ENCODE assay signal across 3 worm cellular contexts in the genomic region with DNA sequence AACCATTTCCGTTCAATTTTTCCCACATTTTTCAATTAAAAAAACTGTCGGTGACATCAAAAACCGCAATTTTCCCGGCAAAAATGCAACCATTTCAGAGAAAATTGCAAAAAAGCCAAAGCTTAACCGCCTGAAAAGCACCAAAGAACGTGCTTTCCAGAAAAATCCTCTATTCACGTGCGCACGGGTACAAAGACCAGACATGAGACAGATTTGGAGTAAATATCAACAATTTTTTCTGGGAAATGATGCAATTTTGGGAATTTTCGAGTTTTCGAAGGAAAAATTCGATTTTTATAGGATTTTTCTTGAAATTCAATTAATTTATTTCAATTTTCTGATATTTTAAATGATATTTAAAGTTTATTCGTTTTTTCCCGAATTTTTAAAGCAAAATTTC.
TF ChIP-seq lines count a peak whose summit lies in the region.

No protein-coding gene starts in this region.

TF ChIP-seq in whole organism, L1 larva, 84 proteins besides CTCF, POLR2A, EP300 and RAD21 (continues in another document):
- TF ChIP-seq ces-1 (GFP tag; optimal IDR thresholded peaks at IDR 0.05; lab: Kevin White, UChicago): no peak
- no peak for TF ChIP-seq hlh-4 (tag; optimal IDR thresholded peaks at IDR 0.05; lab: Kevin White, UChicago)
- no peak for TF ChIP-seq snpc-4 (tag; optimal IDR thresholded peaks at IDR 0.05; lab: Kevin White, UChicago)
- no peak for TF ChIP-seq elt-2 (tag; optimal IDR thresholded peaks at IDR 0.05; lab: Kevin White, UChicago)
- no peak for TF ChIP-seq mep-1 (tag; optimal IDR thresholded peaks at IDR 0.05; lab: Kevin White, UChicago)
- no peak for TF ChIP-seq zip-4 (GFP tag; optimal IDR thresholded peaks at IDR 0.05; lab: Kevin White, UChicago)
- no peak for TF ChIP-seq ceh-90 (tag; optimal IDR thresholded peaks at IDR 0.05; lab: Kevin White, UChicago)
- no peak for TF ChIP-seq unc-62 (GFP tag; optimal IDR thresholded peaks at IDR 0.05; lab: Kevin White, UChicago)
- TF ChIP-seq ceh-8 (GFP tag; optimal IDR thresholded peaks at IDR 0.05; lab: Kevin White, UChicago): no peak
- no peak for TF ChIP-seq egl-13 (tag; optimal IDR thresholded peaks at IDR 0.05; lab: Kevin White, UChicago)
- TF ChIP-seq irx-1 (tag; optimal IDR thresholded peaks at IDR 0.05; lab: Kevin White, UChicago): no peak
- TF ChIP-seq fkh-8 (tag; optimal IDR thresholded peaks at IDR 0.05; lab: Kevin White, UChicago): peak; percentile 90
- TF ChIP-seq mef-2 (tag; optimal IDR thresholded peaks at IDR 0.05; lab: Kevin White, UChicago): no peak
- no peak for TF ChIP-seq C04F5.9 (tag; optimal IDR thresholded peaks at IDR 0.05; lab: Kevin White, UChicago)
- TF ChIP-seq tbx-2 (tag; optimal IDR thresholded peaks at IDR 0.05; lab: Kevin White, UChicago): no peak
- TF ChIP-seq pax-3 (tag; optimal IDR thresholded peaks at IDR 0.05; lab: Kevin White, UChicago): no peak
- TF ChIP-seq skn-1 (tag; optimal IDR thresholded peaks at IDR 0.05; lab: Kevin White, UChicago): no peak
- TF ChIP-seq unc-98 (GFP tag; IDR thresholded peaks at IDR 0.05; lab: Robert Waterston, UW): no peak
- TF ChIP-seq nhr-11 (tag; optimal IDR thresholded peaks at IDR 0.05; lab: Kevin White, UChicago): no peak
- TF ChIP-seq isw-1 (GFP tag; IDR thresholded peaks at IDR 0.05; lab: Robert Waterston, UW): no peak
- no peak for TF ChIP-seq lin-13 (GFP tag; optimal IDR thresholded peaks at IDR 0.05; lab: Kevin White, UChicago)
- TF ChIP-seq fkh-10 (GFP tag; optimal IDR thresholded peaks at IDR 0.05; lab: Kevin White, UChicago): no peak
- peak; percentile 5 for TF ChIP-seq dsc-1 (tag; optimal IDR thresholded peaks at IDR 0.05; lab: Kevin White, UChicago)
- TF ChIP-seq nhr-19 (GFP tag; conservative IDR thresholded peaks at IDR 0.05; lab: Robert Waterston, UW): no peak
- TF ChIP-seq blmp-1 (tag; optimal IDR thresholded peaks at IDR 0.05; lab: Kevin White, UChicago): no peak
- no peak for TF ChIP-seq efl-3 (GFP tag; optimal IDR thresholded peaks at IDR 0.05; lab: Kevin White, UChicago)
- TF ChIP-seq efl-1 (optimal IDR thresholded peaks at IDR 0.05; lab: Kevin White, UChicago): no peak
- TF ChIP-seq efl-1 (GFP tag; optimal IDR thresholded peaks at IDR 0.05 in 1 of 2; lab: Kevin White, UChicago): no peak
- peak; percentile 23 for TF ChIP-seq nhr-71 (tag; optimal IDR thresholded peaks at IDR 0.05; lab: Kevin White, UChicago)
- TF ChIP-seq ztf-11 (tag; optimal IDR thresholded peaks at IDR 0.05; lab: Kevin White, UChicago): no peak
- no peak for TF ChIP-seq ceh-88 (GFP tag; IDR thresholded peaks at IDR 0.05; lab: Robert Waterston, UW)

TF ChIP-seq in whole organism, L2 larva, 48 proteins besides CTCF, POLR2A, EP300 and RAD21:
- TF ChIP-seq mab-5 (tag; optimal IDR thresholded peaks at IDR 0.05; lab: Kevin White, UChicago) (no peak), lin-13 (GFP tag; optimal IDR thresholded peaks at IDR 0.05; lab: Kevin White, UChicago) (no peak), aly-2 (tag; optimal IDR thresholded peaks at IDR 0.05; lab: Kevin White, UChicago) (no peak), nhr-129 (tag; optimal IDR thresholded peaks at IDR 0.05; lab: Kevin White, UChicago) (peak; percentile 86), C34F6.9 (tag; optimal IDR thresholded peaks at IDR 0.05; lab: Kevin White, UChicago) (peak; percentile 41), ama-1 (optimal IDR thresholded peaks at IDR 0.05; lab: Kevin White, UChicago) (no peak), unc-62 (GFP tag; optimal IDR thresholded peaks at IDR 0.05; lab: Kevin White, UChicago) (no peak), nhr-11 (tag; optimal IDR thresholded peaks at IDR 0.05; lab: Kevin White, UChicago) (no peak), R02D3.7 (tag; optimal IDR thresholded peaks at IDR 0.05; lab: Kevin White, UChicago) (no peak), lin-11 (tag; optimal IDR thresholded peaks at IDR 0.05; lab: Kevin White, UChicago) (no peak)
TF ChIP-seq in whole organism, L2 larva: peak in this region for 2.

TF ChIP-seq in whole organism, L4 larva, 104 proteins besides CTCF, POLR2A, EP300 and RAD21:
- TF ChIP-seq unc-39 (tag; optimal IDR thresholded peaks at IDR 0.05; lab: Kevin White, UChicago) (no peak), nhr-41 (GFP tag; IDR thresholded peaks at IDR 0.05; lab: Robert Waterston, UW) (no peak), hlh-30 (tag; optimal IDR thresholded peaks at IDR 0.05; lab: Kevin White, UChicago; ENCODE audit: insufficient read depth) (peak; percentile 60), daf-16 (GFP tag; optimal IDR thresholded peaks at IDR 0.05; lab: Kevin White, UChicago) (no peak), daf-16 (tag; optimal IDR thresholded peaks at IDR 0.05; lab: Kevin White, UChicago) (peak; percentile 32)
